Fruit fly (Drosophila melanogaster) whole organism, embryonic: ENCODE data around the gene CG8301.

Experiments
- CG11085 ChIP-seq: fragments of 200-800 bp; sonication (Bioruptor generic); IDR thresholded peaks from 2 replicates; pipeline ENCODE4 v1.3.6; 2022; ENCODE audit warnings: missing biosample characterization, missing genetic modification characterization
- CG11398 ChIP-seq: fragments of 200-800 bp; sonication (Bioruptor generic); optimal IDR thresholded peaks from 2 replicates; lab custom pipeline; 2016; ENCODE audit warnings: missing biosample characterization, missing genetic modification characterization
- CG13296 ChIP-seq: fragments of 200-800 bp; sonication (Bioruptor generic); optimal IDR thresholded peaks from 3 replicates; lab custom pipeline; 2018; ENCODE audit warnings: missing biosample characterization, mild to moderate bottlenecking, missing genetic modification characterization
- CG15479 ChIP-seq: fragments of 200-800 bp; sonication (Bioruptor generic); optimal IDR thresholded peaks from 3 replicates; lab custom pipeline; 2019; ENCODE audit warnings: missing biosample characterization, mild to moderate bottlenecking, missing genetic modification characterization, moderate library complexity
- CG16779 ChIP-seq: fragments of 200-800 bp; sonication (Bioruptor generic); IDR thresholded peaks from 2 replicates; pipeline ENCODE4 v1.3.6; 2022; ENCODE audit warnings: missing biosample characterization, missing genetic modification characterization
- CG17568 ChIP-seq: fragments of 200-800 bp; sonication (Bioruptor generic); optimal IDR thresholded peaks from 2 replicates; lab custom pipeline; 2018; ENCODE audit warnings: missing biosample characterization, mild to moderate bottlenecking, missing genetic modification characterization, moderate library complexity
- CG2202 ChIP-seq: fragments of 200-800 bp; sonication (Bioruptor generic); optimal IDR thresholded peaks from 2 replicates; lab custom pipeline; 2018; ENCODE audit warnings: missing biosample characterization, mild to moderate bottlenecking, missing genetic modification characterization
- CG4424 ChIP-seq: fragments of 200-800 bp; sonication (Bioruptor generic); optimal IDR thresholded peaks from 3 replicates; lab custom pipeline; 2016; ENCODE audit warnings: missing biosample characterization, missing genetic modification characterization
- CG8478 ChIP-seq: fragments of >200 bp; optimal IDR thresholded peaks from 2 replicates; lab custom pipeline; 2018
- D19A ChIP-seq: fragments of 200-800 bp; optimal IDR thresholded peaks from 3 replicates; lab custom pipeline; 2019; ENCODE audit warnings: missing biosample characterization, mild to moderate bottlenecking, missing genetic modification characterization, moderate library complexity
- Dek ChIP-seq: fragments of 200-800 bp; sonication (Bioruptor generic); optimal IDR thresholded peaks from 3 replicates; lab custom pipeline; 2019; ENCODE audit warnings: missing biosample characterization, mild to moderate bottlenecking, missing genetic modification characterization, moderate library complexity
- Drgx ChIP-seq: fragments of 200-800 bp; sonication (Bioruptor generic); IDR thresholded peaks from 2 replicates; pipeline ENCODE4 v1.3.6; 2022; ENCODE audit warnings: missing biosample characterization, missing genetic modification characterization
- Ets65A ChIP-seq: fragments of 200-800 bp; sonication (Bioruptor generic); peaks from one replicate; lab custom pipeline; 2016; ENCODE audit warnings: missing biosample characterization, missing genetic modification characterization
- Kr ChIP-seq: fragments of 200-800 bp; sonication (Bioruptor generic); optimal IDR thresholded peaks from 2 replicates; lab custom pipeline; 2017; ENCODE audit warnings: missing biosample characterization, mild to moderate bottlenecking, missing genetic modification characterization
- Max ChIP-seq: fragments of 200-800 bp; sonication (Bioruptor generic); optimal IDR thresholded peaks from 2 replicates; lab custom pipeline; 2016; ENCODE audit warnings: missing biosample characterization, mild to moderate bottlenecking, missing genetic modification characterization
- Oli ChIP-seq: fragments of 200-800 bp; sonication (Bioruptor generic); optimal IDR thresholded peaks from 2 replicates; lab custom pipeline; 2018; ENCODE audit warnings: missing biosample characterization, mild to moderate bottlenecking, missing genetic modification characterization, moderate library complexity
- Trl ChIP-seq, 3 experiments: fragments of >200 bp in 2 of 3; fragments of 200-800 bp in 1 of 3; sonication (Bioruptor generic) in 1 of 3; optimal IDR thresholded peaks; 2 replicates in 1 of 3; 3 replicates in 2 of 3; lab custom pipeline; 2016 to 2017; ENCODE audit warnings: missing biosample characterization in 1 of 3, missing genetic modification characterization in 1 of 3
- ato ChIP-seq: fragments of 200-800 bp; sonication (Bioruptor generic); IDR thresholded peaks from 2 replicates; pipeline ENCODE4 v1.3.6; 2022; ENCODE audit warnings: missing biosample characterization, missing genetic modification characterization; ENCODE audit not compliant: partially characterized antibody
- chn ChIP-seq: fragments of 200-800 bp; sonication (Bioruptor generic); optimal IDR thresholded peaks from 2 replicates; lab custom pipeline; 2016; ENCODE audit warnings: missing biosample characterization, missing genetic modification characterization
- dm ChIP-seq: fragments of 200-800 bp; sonication (Bioruptor generic); optimal IDR thresholded peaks from 3 replicates; lab custom pipeline; 2016; ENCODE audit warnings: missing biosample characterization, missing genetic modification characterization
- gcm ChIP-seq: fragments of 200-800 bp; sonication (Bioruptor generic); optimal IDR thresholded peaks from 2 replicates; lab custom pipeline; 2019; ENCODE audit warnings: missing biosample characterization, mild to moderate bottlenecking, missing genetic modification characterization, moderate library complexity
- grn ChIP-seq: fragments of 200-800 bp; sonication (Bioruptor generic); optimal IDR thresholded peaks from 3 replicates; lab custom pipeline; 2017; ENCODE audit warnings: missing biosample characterization, missing genetic modification characterization
- onecut ChIP-seq: fragments of 200-800 bp; sonication (Bioruptor generic); IDR thresholded peaks from 2 replicates; pipeline ENCODE4 v1.3.6; 2022; ENCODE audit warnings: missing biosample characterization, missing genetic modification characterization
- pros ChIP-seq: fragments of 200-800 bp; sonication (Bioruptor generic); optimal IDR thresholded peaks from 3 replicates; lab custom pipeline; 2019; ENCODE audit warnings: missing biosample characterization, mild to moderate bottlenecking, missing genetic modification characterization, moderate library complexity
- pzg ChIP-seq: fragments of 200-800 bp; sonication (Bioruptor generic); optimal IDR thresholded peaks from 3 replicates; lab custom pipeline; 2018; ENCODE audit warnings: missing biosample characterization, mild to moderate bottlenecking, missing genetic modification characterization, moderate library complexity
- salm ChIP-seq: fragments of 200-800 bp; sonication (Bioruptor generic); optimal IDR thresholded peaks from 2 replicates; lab custom pipeline; 2018; ENCODE audit warnings: missing biosample characterization, mild to moderate bottlenecking, missing genetic modification characterization
- sob ChIP-seq: fragments of 200-800 bp; sonication (Bioruptor generic); IDR thresholded peaks from 2 replicates; pipeline ENCODE4 v1.3.6; 2022; ENCODE audit warnings: missing biosample characterization, missing genetic modification characterization
- toy ChIP-seq: fragments of 200-800 bp; sonication (Bioruptor generic); IDR thresholded peaks from 2 replicates; pipeline ENCODE4 v1.3.6; 2022; ENCODE audit warnings: missing biosample characterization, missing genetic modification characterization
- z ChIP-seq: fragments of 200-800 bp; sonication (Bioruptor generic); IDR thresholded peaks from 3 replicates; pipeline ENCODE4 v1.3.6; 2022; ENCODE audit warnings: missing biosample characterization, missing genetic modification characterization
- zen2 ChIP-seq: fragments of 200-800 bp; sonication (Bioruptor generic); IDR thresholded peaks from 3 replicates; pipeline ENCODE4 v1.3.6; 2022; ENCODE audit warnings: missing biosample characterization, missing genetic modification characterization; ENCODE audit not compliant: partially characterized antibody

Gene CG8301

dm6 chr3R:9631564-9631963 lies 50.5 kb downstream of the CG8301 start, which contains the start of gene SpdS (continued):
- TF ChIP-seq CG13296 (GFP tag; lab: Kevin White, UChicago) (peak; percentile 30), z (no peak), salm (no peak), Drgx (no peak), CG8478 (no peak), pzg (peak; percentile 35), Max (GFP tag; lab: Kevin White, UChicago) (peak; percentile 83), pros (GFP tag; lab: Kevin White, UChicago) (peak; percentile 15), Oli (tag; lab: Kevin White, UChicago) (no peak), sob (GFP tag; lab: Robert Waterston, UW) (no peak), Trl (optimal IDR thresholded peaks at IDR 0.05; lab: Kevin White, UChicago) (no peak), Trl (GFP tag; optimal IDR thresholded peaks at IDR 0.05; lab: Kevin White, UChicago) (no peak), dm (GFP tag; lab: Kevin White, UChicago) (peak; percentile 78), CG16779 (GFP tag; lab: Robert Waterston, UW) (no peak), CG11398 (no peak)

dm6 chr3R:9632110-9632921 lies 51.2 kb downstream of the CG8301 start:
- TF ChIP-seq Dek = no peak
- TF ChIP-seq toy (GFP tag; lab: Robert Waterston, UW) = no peak
- TF ChIP-seq CG4424 (GFP tag; lab: Kevin White, UChicago) = no peak
- TF ChIP-seq Kr (GFP tag; lab: Kevin White, UChicago) = no peak
- TF ChIP-seq zen2 (GFP tag; lab: Robert Waterston, UW) = no peak
- peak; percentile 91 for TF ChIP-seq Ets65A (GFP tag; lab: Kevin White, UChicago)
- peak; percentile 81 for TF ChIP-seq onecut (GFP tag; lab: Robert Waterston, UW)
- TF ChIP-seq CG2202 (tag; lab: Kevin White, UChicago) = no peak
- TF ChIP-seq CG8478 = peak; percentile 27
- TF ChIP-seq chn = no peak
- TF ChIP-seq CG15479 = peak; percentile 72
- no peak for TF ChIP-seq CG17568
- peak; percentile 47 for TF ChIP-seq grn (GFP tag; lab: Kevin White, UChicago)
- TF ChIP-seq CG11085 (GFP tag; lab: Robert Waterston, UW) = no peak
- peak; percentile 67 for TF ChIP-seq D19A
- TF ChIP-seq gcm (GFP tag; lab: Kevin White, UChicago) = no peak
- TF ChIP-seq ato = 0 out of 2 replicates have a peak, but pooled peaks have one; percentile 23
